Fruit fly (Drosophila melanogaster): Measurements from ENCODE around the gene tko.

Gene tko

DNA sequence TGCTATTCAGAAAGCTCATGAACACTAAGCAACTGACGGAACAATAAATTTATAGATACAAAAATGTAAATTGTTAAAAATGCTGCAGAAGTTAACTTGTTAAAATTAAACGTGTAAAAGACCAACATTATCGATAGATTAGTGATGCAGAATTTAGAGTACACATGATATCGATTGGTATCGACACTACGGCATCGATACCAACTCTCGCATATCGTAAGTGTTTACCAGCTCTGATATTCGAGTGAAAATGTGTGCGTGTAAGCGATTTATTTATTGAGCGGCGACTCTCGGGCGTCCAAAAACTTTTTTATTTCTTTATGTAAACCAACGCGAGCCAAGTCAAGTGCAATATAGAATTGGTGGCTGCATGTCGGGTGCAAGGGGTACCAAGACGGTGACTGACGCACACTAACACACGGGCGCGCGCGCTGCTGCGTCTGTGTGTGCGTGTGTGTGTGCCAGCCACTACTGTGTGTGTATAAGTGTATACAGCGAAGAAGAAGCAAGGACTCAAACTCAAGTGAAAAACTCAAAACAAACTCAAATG, 4.0 kb upstream of the tko start, which contains the start of gene z (continued):
- TF ChIP-seq CG11560 (tag; IDR thresholded peaks at IDR 0.05) (no peak), sc (optimal IDR thresholded peaks at IDR 0.05) (no peak), sc (GFP tag; optimal IDR thresholded peaks at IDR 0.05) (no peak), CG6689 (GFP tag; IDR thresholded peaks at IDR 0.05) (no peak), rib (GFP tag; IDR thresholded peaks at IDR 0.05) (no peak), chn (GFP tag; optimal IDR thresholded peaks at IDR 0.05) (no peak), chif (GFP tag; optimal IDR thresholded peaks at IDR 0.05) (no peak), Kr (GFP tag; optimal IDR thresholded peaks at IDR 0.05) (no peak), Max (GFP tag; optimal IDR thresholded peaks at IDR 0.05) (no peak), CG12942 (GFP tag; optimal IDR thresholded peaks at IDR 0.05) (no peak), CG9437 (GFP tag; optimal IDR thresholded peaks at IDR 0.05) (no peak), Optix (GFP tag; IDR thresholded peaks at IDR 0.05) (no peak), da (GFP tag; optimal IDR thresholded peaks at IDR 0.05) (no peak), hkb (optimal IDR thresholded peaks at IDR 0.05) (no peak), hkb (GFP tag; IDR thresholded peaks at IDR 0.05) (no peak), Sox102F (GFP tag; optimal IDR thresholded peaks at IDR 0.05) (no peak), Dbx (GFP tag; IDR thresholded peaks at IDR 0.05) (no peak), disco-r (GFP tag; optimal IDR thresholded peaks at IDR 0.05) (no peak), CG15601 (tag; optimal IDR thresholded peaks at IDR 0.05) (no peak), mam (GFP tag; optimal IDR thresholded peaks at IDR 0.05) (no peak), Dip3 (GFP tag; optimal IDR thresholded peaks at IDR 0.05) (no peak), bigmax (GFP tag; optimal IDR thresholded peaks at IDR 0.05) (no peak), corto (GFP tag; optimal IDR thresholded peaks at IDR 0.05) (no peak), CG32767 (GFP tag; IDR thresholded peaks at IDR 0.05) (peak; percentile 58), peb (GFP tag; IDR thresholded peaks at IDR 0.05) (no peak), row (GFP tag; IDR thresholded peaks at IDR 0.05) (peak; percentile 27; the same call in 1 of the 3 replicates), CG1792 (GFP tag; optimal IDR thresholded peaks at IDR 0.05) (no peak), CG34376 (GFP tag; optimal IDR thresholded peaks at IDR 0.05) (peak; percentile 8), pnt (GFP tag; optimal IDR thresholded peaks at IDR 0.05) (no peak), inv (GFP tag; IDR thresholded peaks at IDR 0.05; ENCODE audit: partially characterized antibody) (peak; percentile 94), az2 (GFP tag; optimal IDR thresholded peaks at IDR 0.05) (no peak), CG6254 (GFP tag; optimal IDR thresholded peaks at IDR 0.05) (no peak), CG30020 (tag; optimal IDR thresholded peaks at IDR 0.05) (peak; percentile 23), Doc3 (GFP tag; IDR thresholded peaks at IDR 0.05; ENCODE audit: partially characterized antibody) (peak; percentile 85), yki (optimal IDR thresholded peaks at IDR 0.05) (no peak), CG12155 (GFP tag; optimal IDR thresholded peaks at IDR 0.05) (no peak), Fer1 (GFP tag; optimal IDR thresholded peaks at IDR 0.05) (no peak), CG10321 (GFP tag; IDR thresholded peaks at IDR 0.05) (no peak), CG6272 (GFP tag; IDR thresholded peaks at IDR 0.05) (no peak), CG15073 (GFP tag; optimal IDR thresholded peaks at IDR 0.05) (no peak), zfh1 (GFP tag; IDR thresholded peaks at IDR 0.05) (no peak), Hr51 (GFP tag; optimal IDR thresholded peaks at IDR 0.05) (no peak), trem (tag; optimal IDR thresholded peaks at IDR 0.05) (peak; percentile 55), sim (GFP tag; IDR thresholded peaks at IDR 0.05) (no peak), CG1832 (GFP tag; optimal IDR thresholded peaks at IDR 0.05) (no peak), CG31441 (GFP tag; IDR thresholded peaks at IDR 0.05) (no peak), CG14441 (GFP tag; IDR thresholded peaks at IDR 0.05) (no peak), CG4854 (GFP tag; optimal IDR thresholded peaks at IDR 0.05) (no peak), crol (GFP tag; IDR thresholded peaks at IDR 0.05) (no peak), Drgx (GFP tag; IDR thresholded peaks at IDR 0.05) (no peak), HHEX (GFP tag; optimal IDR thresholded peaks at IDR 0.05) (no peak), toy (GFP tag; IDR thresholded peaks at IDR 0.05) (no peak), D (optimal IDR thresholded peaks at IDR 0.05) (no peak), D (GFP tag; optimal IDR thresholded peaks at IDR 0.05) (no peak)
